Fruit fly (Drosophila melanogaster) whole organism, wandering third instar larva: Measurements from ENCODE around the gene Myo95E.

Experiments
- Abd-B ChIP-seq: fragments of >200 bp; optimal IDR thresholded peaks from 2 replicates; lab custom pipeline; 2017; ENCODE audit warnings: missing biosample characterization, missing genetic modification characterization
- CG32264 ChIP-seq: fragments of 200-800 bp; sonication (Bioruptor generic); optimal IDR thresholded peaks from 2 replicates; lab custom pipeline; 2016; ENCODE audit warnings: missing biosample characterization, missing genetic modification characterization
- CG9705 ChIP-seq: fragments of 200-800 bp; sonication (Bioruptor generic); optimal IDR thresholded peaks from 2 replicates; lab custom pipeline; 2018; ENCODE audit warnings: missing biosample characterization, mild to moderate bottlenecking, missing genetic modification characterization
- CrebA ChIP-seq: fragments of 200-800 bp; sonication (Bioruptor generic); optimal IDR thresholded peaks from 2 replicates; lab custom pipeline; 2016; ENCODE audit warnings: missing biosample characterization, mild to moderate bottlenecking, missing genetic modification characterization, borderline replicate concordance
- Dfd ChIP-seq: fragments of >200 bp; optimal IDR thresholded peaks from 2 replicates; lab custom pipeline; 2017; ENCODE audit warnings: missing biosample characterization, missing genetic modification characterization
- Dif ChIP-seq: fragments of 200-275, 200-300 bp; sonication (Bioruptor generic); optimal IDR thresholded peaks from 2 replicates; lab custom pipeline; 2018; ENCODE audit warnings: missing biosample characterization, missing genetic modification characterization; ENCODE audit not compliant: partially characterized antibody
- HLH106 ChIP-seq: fragments of 200-800 bp; optimal IDR thresholded peaks from 3 replicates; lab custom pipeline; 2019; ENCODE audit warnings: missing biosample characterization, mild to moderate bottlenecking, missing genetic modification characterization, moderate library complexity
- Hnf4 ChIP-seq: fragments of 200-800 bp; sonication (Bioruptor generic); optimal IDR thresholded peaks from 2 replicates; lab custom pipeline; 2016; ENCODE audit warnings: missing biosample characterization, mild to moderate bottlenecking, missing genetic modification characterization
- Hr78 ChIP-seq: fragments of >200 bp; optimal IDR thresholded peaks from 2 replicates; lab custom pipeline; 2017; ENCODE audit warnings: missing biosample characterization, missing genetic modification characterization
- Hr83 ChIP-seq: fragments of 200-300 bp; sonication (Bioruptor generic); optimal IDR thresholded peaks from 2 replicates; lab custom pipeline; 2016; ENCODE audit warnings: missing biosample characterization, mild to moderate bottlenecking, missing genetic modification characterization, moderate library complexity; ENCODE audit not compliant: poor library complexity, severe bottlenecking
- Jra ChIP-seq: sonication (Bioruptor generic); optimal IDR thresholded peaks from 2 replicates; lab custom pipeline; 2016; ENCODE audit warnings: missing biosample characterization, missing genetic modification characterization
- Mio ChIP-seq: sonication (Bioruptor generic); optimal IDR thresholded peaks from 2 replicates; lab custom pipeline; 2016; ENCODE audit warnings: missing biosample characterization, missing genetic modification characterization
- Myc ChIP-seq: fragments of >200 bp; optimal IDR thresholded peaks from 2 replicates; lab custom pipeline; 2017
- OdsH ChIP-seq: fragments of 200-800 bp; sonication (Bioruptor generic); optimal IDR thresholded peaks from 2 replicates; lab custom pipeline; 2016; ENCODE audit warnings: missing biosample characterization, mild to moderate bottlenecking, missing genetic modification characterization
- Rel ChIP-seq, 2 experiments: fragments of 200-800 bp; sonication (Bioruptor generic) in 1 of 2; optimal IDR thresholded peaks; 2 replicates in 1 of 2; 3 replicates in 1 of 2; lab custom pipeline; 2016 to 2019; ENCODE audit warnings: mild to moderate bottlenecking in 2 of 2, missing biosample characterization in 2 of 2, missing genetic modification characterization in 2 of 2, moderate library complexity in 1 of 2
- Sp1 ChIP-seq: fragments of 200-800 bp; sonication (Bioruptor generic); optimal IDR thresholded peaks from 3 replicates; lab custom pipeline; 2019; ENCODE audit warnings: missing biosample characterization, mild to moderate bottlenecking, missing genetic modification characterization, moderate library complexity
- Vsx2 ChIP-seq: fragments of 200-300, 225-300 bp; sonication (Bioruptor generic); optimal IDR thresholded peaks from 2 replicates; lab custom pipeline; 2018; ENCODE audit warnings: missing biosample characterization, missing genetic modification characterization; ENCODE audit not compliant: partially characterized antibody
- br ChIP-seq: fragments of 200-800 bp; sonication (Bioruptor generic); optimal IDR thresholded peaks from 2 replicates; lab custom pipeline; 2016; ENCODE audit warnings: missing biosample characterization, missing genetic modification characterization
- dl ChIP-seq, 2 experiments: fragments of 175-275, 200-275 bp in 1 of 2; fragments of 200-275 bp in 1 of 2; sonication (Bioruptor generic); optimal IDR thresholded peaks; lab custom pipeline; 2018; ENCODE audit warnings: mild to moderate bottlenecking in 2 of 2, missing biosample characterization in 2 of 2, missing genetic modification characterization in 2 of 2, moderate library complexity in 2 of 2; ENCODE audit not compliant: partially characterized antibody in 2 of 2, insufficient read depth in 1 of 2
- dmrt93B ChIP-seq: fragments of 200-800 bp; sonication (Bioruptor generic); optimal IDR thresholded peaks from 2 replicates; lab custom pipeline; 2018; ENCODE audit warnings: missing biosample characterization, mild to moderate bottlenecking, missing genetic modification characterization
- dsf ChIP-seq: sonication (Bioruptor generic); optimal IDR thresholded peaks from 2 replicates; lab custom pipeline; 2016; ENCODE audit warnings: missing biosample characterization, missing genetic modification characterization, borderline replicate concordance
- ey ChIP-seq: fragments of 200-800 bp; sonication (Bioruptor generic); optimal IDR thresholded peaks from 2 replicates; lab custom pipeline; 2016; ENCODE audit warnings: missing biosample characterization, missing genetic modification characterization
- foxo ChIP-seq, 2 experiments: fragments of 200-800 bp; sonication (Bioruptor generic); optimal IDR thresholded peaks; 2 replicates in 1 of 2; 3 replicates in 1 of 2; lab custom pipeline; 2016 to 2017; ENCODE audit warnings: missing biosample characterization in 2 of 2, missing genetic modification characterization in 2 of 2
- fru ChIP-seq: fragments of 200-800 bp; sonication (Bioruptor generic); optimal IDR thresholded peaks from 3 replicates; lab custom pipeline; 2016; ENCODE audit warnings: missing biosample characterization, mild to moderate bottlenecking, missing genetic modification characterization
- h ChIP-seq: fragments of 200-800 bp; sonication (Bioruptor generic); optimal IDR thresholded peaks from 3 replicates; lab custom pipeline; 2016; ENCODE audit warnings: missing biosample characterization, mild to moderate bottlenecking, missing genetic modification characterization
- jim ChIP-seq: fragments of 175-275, 200-325 bp; sonication (Bioruptor generic); optimal IDR thresholded peaks from 2 replicates; lab custom pipeline; 2016; ENCODE audit warnings: missing biosample characterization, mild to moderate bottlenecking, missing genetic modification characterization
- lola ChIP-seq: fragments of >200 bp; optimal IDR thresholded peaks from 2 replicates; lab custom pipeline; 2017; ENCODE audit warnings: missing biosample characterization, missing genetic modification characterization
- pan ChIP-seq: fragments of >200 bp; optimal IDR thresholded peaks from 2 replicates; lab custom pipeline; 2017
- psq ChIP-seq: fragments of 200-800 bp; sonication (Bioruptor generic); optimal IDR thresholded peaks from 3 replicates; lab custom pipeline; 2017; ENCODE audit warnings: missing biosample characterization, mild to moderate bottlenecking, missing genetic modification characterization, moderate library complexity
- rgr ChIP-seq: fragments of 200-800 bp; sonication (Bioruptor generic); optimal IDR thresholded peaks from 3 replicates; lab custom pipeline; 2016; ENCODE audit warnings: missing biosample characterization, mild to moderate bottlenecking, missing genetic modification characterization
- sage ChIP-seq: fragments of 200-800 bp; sonication (Bioruptor generic); optimal IDR thresholded peaks from 2 replicates; lab custom pipeline; 2016; ENCODE audit warnings: missing biosample characterization, mild to moderate bottlenecking, missing genetic modification characterization
- sv ChIP-seq: fragments of 200-800 bp; sonication (Bioruptor generic); optimal IDR thresholded peaks from 3 replicates; lab custom pipeline; 2016; ENCODE audit warnings: missing biosample characterization, missing genetic modification characterization
- woc ChIP-seq: sonication (Bioruptor generic); optimal IDR thresholded peaks from 2 replicates; lab custom pipeline; 2016; ENCODE audit warnings: missing biosample characterization, mild to moderate bottlenecking, missing genetic modification characterization

Myo95E gene

DNA sequence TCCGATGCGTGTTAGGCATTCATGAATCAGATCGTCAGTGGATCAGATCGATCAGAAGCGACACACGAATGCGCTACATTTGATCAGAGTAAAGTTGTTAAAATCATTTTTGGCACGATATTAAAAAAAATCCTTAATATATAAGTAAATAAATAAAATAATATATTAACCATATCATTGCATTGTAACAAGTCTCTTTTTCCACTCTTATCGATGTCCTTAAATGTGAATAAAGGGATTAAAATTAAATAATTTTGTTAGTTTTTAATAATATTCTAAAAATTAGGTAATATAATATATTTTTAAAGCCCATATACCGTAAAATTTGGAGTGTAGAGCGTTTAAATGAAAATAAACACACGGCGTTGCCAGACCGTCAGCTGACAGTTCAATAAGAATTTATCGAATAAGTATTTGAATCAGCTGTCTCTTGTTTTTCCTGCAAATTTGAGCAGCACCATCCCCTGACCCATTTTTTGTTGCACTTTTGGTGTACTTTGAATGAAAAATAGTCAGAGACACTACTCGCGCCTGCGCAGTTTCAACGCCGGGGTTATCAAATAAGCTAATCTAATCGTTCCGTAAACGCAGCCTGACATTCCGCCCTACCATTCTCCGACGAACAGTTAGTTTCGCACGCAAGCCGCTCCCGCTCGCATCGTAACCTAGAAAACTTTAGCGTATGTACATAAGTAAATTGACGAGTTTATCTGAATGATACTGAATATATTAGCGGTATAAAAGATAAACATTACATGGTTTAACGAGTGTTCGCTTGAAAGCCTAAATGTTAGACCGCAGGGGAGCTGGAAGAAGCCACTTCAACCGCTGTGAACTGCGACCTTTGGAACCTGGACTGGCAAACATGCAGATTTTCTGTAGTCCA, 9.1 kb downstream of the Myo95E start, which contains the start of the genes p38a and CG6178:
Gene p38a (minus strand): TSS at position 398 of the 886 bp plus-strand sequence.
Gene CG6178 (plus strand): TSS at position 424 of the 886 bp plus-strand sequence.
- TF ChIP-seq Mio (GFP tag; lab: Kevin White, UChicago) (peak; percentile 37), Jra (GFP tag; lab: Kevin White, UChicago) (peak; percentile 66), OdsH (GFP tag; lab: Kevin White, UChicago) (peak; percentile 94), rgr (GFP tag; lab: Kevin White, UChicago) (peak; percentile 95), ey (peak; percentile 73), Dif (GFP tag; lab: Kevin White, UChicago) (no peak), HLH106 (peak; percentile 99), h (GFP tag; lab: Kevin White, UChicago) (peak; percentile 86), CG32264 (peak; percentile 20), Sp1 (peak; percentile 99), Vsx2 (GFP tag; lab: Kevin White, UChicago) (no peak), br (GFP tag; lab: Kevin White, UChicago) (peak; percentile 85), fru (GFP tag; lab: Kevin White, UChicago) (peak; percentile 92), dl (GFP tag; optimal IDR thresholded peaks at IDR 0.05; lab: Kevin White, UChicago; ENCODE audit: insufficient read depth in 1 of 2, partially characterized antibody in 2 of 2) (no peak), dmrt93B (GFP tag; lab: Kevin White, UChicago) (peak; percentile 98), Myc (lab: Kevin White, UChicago) (peak; percentile 55), Hnf4 (peak; percentile 62), lola (GFP tag; lab: Kevin White, UChicago) (no peak), CG9705 (peak; percentile 91), pan (lab: Kevin White, UChicago) (no peak), Rel (GFP tag; optimal IDR thresholded peaks at IDR 0.05; lab: Kevin White, UChicago) (peak; percentile 37), Rel (tag; optimal IDR thresholded peaks at IDR 0.05; lab: Kevin White, UChicago) (peak; percentile 86), dsf (peak; percentile 66), sage (GFP tag; lab: Kevin White, UChicago) (peak; percentile 65), sv (peak; percentile 56), Hr78 (GFP tag; lab: Kevin White, UChicago) (no peak), Hr83 (GFP tag; lab: Kevin White, UChicago) (peak; percentile 64), psq (peak; percentile 97), foxo (GFP tag; optimal IDR thresholded peaks at IDR 0.05; lab: Kevin White, UChicago) (peak in 1 of 2 experiments; percentile 96), woc (peak; percentile 55)
- TF ChIP-seq, all 38 proteins: peak for 23

dm6 chr3R:24150103-24150502, 11.2 kb downstream of the Myo95E start, which contains the start of gene p38c:
TSS of gene p38c (minus strand) at chr3R:24150203.
- no peak for TF ChIP-seq Mio (GFP tag; lab: Kevin White, UChicago)
- TF ChIP-seq Rel (GFP tag; optimal IDR thresholded peaks at IDR 0.05; lab: Kevin White, UChicago): no peak
- peak; percentile 55 for TF ChIP-seq Rel (tag; optimal IDR thresholded peaks at IDR 0.05; lab: Kevin White, UChicago)

dm6 chr3R:24148838-24149237, 12.5 kb downstream of the Myo95E start, which contains the start of gene Slimp:
TSS of gene Slimp (minus strand) at chr3R:24148967.
- TF ChIP-seq ey (peak; percentile 37), foxo (GFP tag; optimal IDR thresholded peaks at IDR 0.05; lab: Kevin White, UChicago) (peak in 1 of 2 experiments; percentile 49), pan (lab: Kevin White, UChicago) (no peak), Hr83 (GFP tag; lab: Kevin White, UChicago) (no peak), woc (peak; percentile 37), br (GFP tag; lab: Kevin White, UChicago) (peak; percentile 40), rgr (GFP tag; lab: Kevin White, UChicago) (peak; percentile 55), Dfd (GFP tag; lab: Kevin White, UChicago) (no peak), psq (peak; percentile 19), sage (GFP tag; lab: Kevin White, UChicago) (peak; percentile 43), OdsH (GFP tag; lab: Kevin White, UChicago) (no peak), jim (GFP tag; lab: Kevin White, UChicago) (no peak), CG9705 (peak; percentile 13), Abd-B (GFP tag; lab: Kevin White, UChicago) (no peak), h (GFP tag; lab: Kevin White, UChicago) (peak; percentile 53), Sp1 (peak; percentile 10), Jra (GFP tag; lab: Kevin White, UChicago) (no peak), dl (GFP tag; optimal IDR thresholded peaks at IDR 0.05; lab: Kevin White, UChicago; ENCODE audit: insufficient read depth in 1 of 2, partially characterized antibody in 2 of 2) (no peak), sv (peak; percentile 1), fru (GFP tag; lab: Kevin White, UChicago) (peak; percentile 28), Rel (GFP tag; optimal IDR thresholded peaks at IDR 0.05; lab: Kevin White, UChicago) (no peak), Rel (tag; optimal IDR thresholded peaks at IDR 0.05; lab: Kevin White, UChicago) (peak; percentile 18), CrebA (no peak), Hnf4 (peak; percentile 38), HLH106 (peak; percentile 50)
